Fruit fly (Drosophila melanogaster) whole organism, pupa: ENCODE results near the gene CG12106.

Experiments used
- CG10348 ChIP-seq: fragments of 200-800 bp; sonication (Bioruptor generic); IDR thresholded peaks from 2 replicates; pipeline ENCODE4 v1.3.6; 2022; ENCODE audit warnings: missing biosample characterization, missing genetic modification characterization
- CG12605 ChIP-seq: fragments of 200-800 bp; sonication (Bioruptor generic); IDR thresholded peaks from 2 replicates; pipeline ENCODE4 v1.3.6; 2022; ENCODE audit warnings: missing biosample characterization, missing genetic modification characterization
- CG13204 ChIP-seq: fragments of 200-800 bp; sonication (Bioruptor generic); optimal IDR thresholded peaks from 2 replicates; lab custom pipeline; 2018; ENCODE audit warnings: missing biosample characterization, mild to moderate bottlenecking, missing genetic modification characterization, moderate library complexity
- CG14655 ChIP-seq: fragments of 200-800 bp; sonication (Bioruptor generic); optimal IDR thresholded peaks from 3 replicates; lab custom pipeline; 2017; ENCODE audit warnings: mild to moderate bottlenecking, missing biosample characterization, missing genetic modification reagents, missing genetic modification characterization
- CG15710 ChIP-seq: fragments of 200-800 bp; sonication (Bioruptor generic); optimal IDR thresholded peaks from 2 replicates; lab custom pipeline; 2018; ENCODE audit warnings: missing biosample characterization, mild to moderate bottlenecking, missing genetic modification characterization, moderate library complexity
- CG17806 ChIP-seq: fragments of 200-800 bp; sonication (Bioruptor generic); optimal IDR thresholded peaks from 2 replicates; lab custom pipeline; 2018; ENCODE audit warnings: missing biosample characterization, mild to moderate bottlenecking, missing genetic modification characterization, moderate library complexity
- CG32121 ChIP-seq: fragments of 200-800 bp; sonication (Bioruptor generic); IDR thresholded peaks from 2 replicates; pipeline ENCODE4 v1.3.6; 2022; ENCODE audit warnings: missing biosample characterization, missing genetic modification characterization
- CG34367 ChIP-seq: fragments of 200-800 bp; sonication (Bioruptor generic); optimal IDR thresholded peaks from 2 replicates; lab custom pipeline; 2018; ENCODE audit warnings: missing biosample characterization, mild to moderate bottlenecking, missing genetic modification characterization
- CG4496 ChIP-seq: fragments of 200-800 bp; sonication (Bioruptor generic); IDR thresholded peaks from 3 replicates; pipeline ENCODE4 v1.3.6; 2022; ENCODE audit warnings: missing biosample characterization, missing genetic modification characterization
- CG8159 ChIP-seq: fragments of 200-800 bp; sonication (Bioruptor generic); optimal IDR thresholded peaks from 3 replicates; lab custom pipeline; 2018; ENCODE audit warnings: missing biosample characterization, mild to moderate bottlenecking, missing genetic modification characterization, moderate library complexity
- CG8301 ChIP-seq: fragments of 200-800 bp; sonication (Bioruptor generic); optimal IDR thresholded peaks from 2 replicates; lab custom pipeline; 2018; ENCODE audit warnings: missing biosample characterization, mild to moderate bottlenecking, missing genetic modification characterization
- CG9948 ChIP-seq: fragments of 200-800 bp; sonication (Bioruptor generic); optimal IDR thresholded peaks from 2 replicates; lab custom pipeline; 2018; ENCODE audit warnings: missing biosample characterization, mild to moderate bottlenecking, missing genetic modification characterization, moderate library complexity
- D1 ChIP-seq: fragments of 200-800 bp; sonication (Bioruptor generic); optimal IDR thresholded peaks from 2 replicates; lab custom pipeline; 2018; ENCODE audit warnings: missing biosample characterization, mild to moderate bottlenecking, missing genetic modification characterization, moderate library complexity
- EcR ChIP-seq: fragments of 200-800 bp; sonication (Bioruptor generic); optimal IDR thresholded peaks from 3 replicates; lab custom pipeline; 2019; ENCODE audit warnings: missing biosample characterization, missing genetic modification characterization, mild to moderate bottlenecking, moderate library complexity, missing genetic modification reagents
- Ets98B ChIP-seq: fragments of 200-800 bp; sonication (Bioruptor generic); IDR thresholded peaks from 2 replicates; pipeline ENCODE4 v1.3.6; 2022; ENCODE audit warnings: missing biosample characterization, missing genetic modification characterization
- Pif1A ChIP-seq: fragments of 200-800 bp; sonication (Bioruptor generic); optimal IDR thresholded peaks from 3 replicates; lab custom pipeline; 2016; ENCODE audit warnings: missing biosample characterization, missing genetic modification characterization
- Pif1B ChIP-seq: fragments of 200-800 bp; sonication (Bioruptor generic); optimal IDR thresholded peaks from 3 replicates; lab custom pipeline; 2016; ENCODE audit warnings: missing biosample characterization, missing genetic modification characterization
- Snoo ChIP-seq: fragments of 200-800 bp; sonication (Bioruptor generic); optimal IDR thresholded peaks from 3 replicates; lab custom pipeline; 2017; ENCODE audit warnings: missing biosample characterization, mild to moderate bottlenecking, missing genetic modification characterization, inconsistent platforms
- fd96Ca ChIP-seq: fragments of 200-800 bp; sonication (Bioruptor generic); IDR thresholded peaks from 3 replicates; pipeline ENCODE4 v1.3.6; 2022; ENCODE audit warnings: missing biosample characterization, missing genetic modification characterization
- gl ChIP-seq: fragments of 200-800 bp; sonication (Bioruptor generic); optimal IDR thresholded peaks from 2 replicates; lab custom pipeline; 2018; ENCODE audit warnings: missing biosample characterization, mild to moderate bottlenecking, missing genetic modification characterization
- rn ChIP-seq: fragments of 200-800 bp; sonication (Bioruptor generic); IDR thresholded peaks from 2 replicates; pipeline ENCODE4 v1.3.6; 2022; ENCODE audit warnings: missing biosample characterization, missing genetic modification characterization

CG12106 gene

DNA sequence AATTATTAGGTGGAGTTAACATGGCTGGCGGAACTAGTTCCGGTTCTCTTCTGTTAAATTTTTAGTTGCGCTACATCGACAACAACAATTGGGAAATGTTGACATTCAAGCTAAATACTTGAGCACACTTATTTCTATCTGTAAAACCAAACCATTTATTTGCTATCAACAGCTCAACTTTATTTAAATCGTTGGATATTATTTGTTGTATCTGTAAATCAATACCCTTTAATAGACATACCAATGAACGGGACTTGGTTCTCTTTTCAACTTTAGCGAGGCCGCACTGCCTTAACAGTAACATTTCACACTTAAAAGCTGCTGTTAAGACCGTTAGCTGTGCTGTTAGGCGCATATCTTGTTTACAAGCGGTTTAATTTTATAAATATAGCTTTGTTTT, at the start of gene CG12106:
Gene CG12106 (plus strand): TSS at position 295 of the 400 bp plus-strand sequence.
- TF ChIP-seq Pif1B (no peak), Snoo (tag; lab: Kevin White, UChicago) (peak; percentile 23), Ets98B (no peak), CG10348 (GFP tag; lab: Robert Waterston, UW) (peak; percentile 21; the same call in 1 of the 2 replicates), CG15710 (tag; lab: Kevin White, UChicago) (peak; percentile 54), rn (0 out of 2 replicates have a peak, but pooled peaks have one; percentile 20), D1 (tag; lab: Kevin White, UChicago) (no peak), CG12605 (GFP tag; lab: Robert Waterston, UW) (no peak), CG8301 (tag; lab: Kevin White, UChicago) (peak; percentile 53), Pif1A (GFP tag; lab: Kevin White, UChicago) (no peak), CG14655 (GFP tag; lab: Kevin White, UChicago) (no peak), gl (tag; lab: Kevin White, UChicago) (no peak), fd96Ca (no peak), CG9948 (tag; lab: Kevin White, UChicago) (peak; percentile 25), CG32121 (GFP tag; lab: Robert Waterston, UW) (peak; percentile 27; the same call in 1 of the 2 replicates), CG17806 (tag; lab: Kevin White, UChicago) (peak; percentile 40), EcR (GFP tag; lab: Kevin White, UChicago) (no peak), CG13204 (GFP tag; lab: Kevin White, UChicago) (no peak), CG4496 (GFP tag; lab: Robert Waterston, UW) (peak; percentile 56; the same call in 1 of the 3 replicates), CG34367 (tag; lab: Kevin White, UChicago) (peak; percentile 26), CG8159 (tag; lab: Kevin White, UChicago) (no peak)

DNA sequence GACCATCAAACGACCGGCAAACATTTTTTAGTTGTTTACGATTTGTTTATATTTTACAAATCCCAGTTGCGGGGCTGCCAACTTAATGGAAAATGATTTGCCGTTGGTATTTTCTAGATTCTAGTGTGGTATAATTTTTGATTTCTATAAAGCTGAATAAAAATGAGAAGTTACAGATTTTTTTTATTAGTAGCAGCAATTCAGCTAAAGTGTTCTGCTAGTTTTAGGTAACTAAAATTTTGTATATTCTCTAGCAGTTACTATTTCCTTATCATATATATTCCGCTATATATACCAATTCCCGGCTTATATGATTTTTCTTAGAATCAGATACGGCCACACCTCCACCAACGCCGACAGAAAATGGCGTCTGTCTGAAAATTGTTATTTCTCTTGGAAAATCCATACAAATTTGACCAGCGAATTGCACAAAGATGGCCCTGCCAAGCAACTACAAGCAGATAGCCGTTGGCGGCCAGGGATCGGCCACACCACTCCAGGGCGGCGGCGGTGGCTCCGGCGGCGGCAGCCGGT, 44.6 kb upstream of the CG12106 start, which contains the start of the genes fh and Bap111:
Gene fh (minus strand): TSS at position 83 of the 534 bp plus-strand sequence.
Gene Bap111 (plus strand): TSS at position 321 of the 534 bp plus-strand sequence.
- TF ChIP-seq Pif1B, result no peak
- peak; percentile 7 for TF ChIP-seq CG8159 (tag; lab: Kevin White, UChicago)
- TF ChIP-seq, all 21 proteins: peak for 1

DNA sequence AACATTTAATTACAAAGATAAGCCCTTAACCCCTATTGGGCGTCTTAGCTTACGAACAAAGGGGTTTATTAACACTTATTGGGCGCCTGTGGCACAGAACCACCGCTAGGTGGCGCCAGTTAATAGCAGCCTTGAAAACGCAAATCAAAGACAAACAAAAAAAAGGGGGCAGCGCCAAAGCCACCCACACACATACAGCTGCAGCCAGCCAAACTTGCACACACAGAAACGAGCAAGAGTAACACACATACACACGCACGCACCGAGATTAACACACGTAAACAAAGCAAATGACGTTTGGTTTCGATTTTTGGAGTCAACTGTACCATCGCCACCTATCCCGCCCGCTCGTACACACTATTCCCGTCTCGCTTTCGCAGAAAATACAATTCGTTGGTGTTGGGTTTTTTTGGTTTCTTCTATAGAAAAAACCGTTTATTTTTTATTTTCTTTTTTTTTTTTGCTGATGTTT, 41.5 kb upstream of the CG12106 start:
- TF ChIP-seq CG14655 (GFP tag; lab: Kevin White, UChicago), result no peak
- TF ChIP-seq CG9948 (tag; lab: Kevin White, UChicago), result no peak
- TF ChIP-seq fd96Ca, result peak; percentile 70; the same call in 1 of the 3 replicates
- TF ChIP-seq CG13204 (GFP tag; lab: Kevin White, UChicago), result peak; percentile 33
- peak; percentile 8 for TF ChIP-seq EcR (GFP tag; lab: Kevin White, UChicago)
- no peak for TF ChIP-seq Pif1B
- peak; percentile 43 for TF ChIP-seq CG8159 (tag; lab: Kevin White, UChicago)
- TF ChIP-seq rn, result no peak; the same call in 1 of the 2 replicates
- no peak for TF ChIP-seq Snoo (tag; lab: Kevin White, UChicago)
- peak; percentile 71 for TF ChIP-seq CG12605 (GFP tag; lab: Robert Waterston, UW)
- no peak for TF ChIP-seq gl (tag; lab: Kevin White, UChicago)
- TF ChIP-seq CG4496 (GFP tag; lab: Robert Waterston, UW), result peak; percentile 69; the same call in 2 of the 3 replicates
- peak; percentile 8 for TF ChIP-seq CG34367 (tag; lab: Kevin White, UChicago)
- TF ChIP-seq CG10348 (GFP tag; lab: Robert Waterston, UW), result no peak
- TF ChIP-seq Pif1A (GFP tag; lab: Kevin White, UChicago), result no peak
- TF ChIP-seq D1 (tag; lab: Kevin White, UChicago), result no peak
- no peak for TF ChIP-seq CG15710 (tag; lab: Kevin White, UChicago)
- no peak for TF ChIP-seq CG17806 (tag; lab: Kevin White, UChicago)
- TF ChIP-seq Ets98B, result peak; percentile 70
- TF ChIP-seq CG32121 (GFP tag; lab: Robert Waterston, UW), result peak; percentile 74
- TF ChIP-seq CG8301 (tag; lab: Kevin White, UChicago), result peak; percentile 9
- TF ChIP-seq, all 21 proteins: peak for 10

DNA sequence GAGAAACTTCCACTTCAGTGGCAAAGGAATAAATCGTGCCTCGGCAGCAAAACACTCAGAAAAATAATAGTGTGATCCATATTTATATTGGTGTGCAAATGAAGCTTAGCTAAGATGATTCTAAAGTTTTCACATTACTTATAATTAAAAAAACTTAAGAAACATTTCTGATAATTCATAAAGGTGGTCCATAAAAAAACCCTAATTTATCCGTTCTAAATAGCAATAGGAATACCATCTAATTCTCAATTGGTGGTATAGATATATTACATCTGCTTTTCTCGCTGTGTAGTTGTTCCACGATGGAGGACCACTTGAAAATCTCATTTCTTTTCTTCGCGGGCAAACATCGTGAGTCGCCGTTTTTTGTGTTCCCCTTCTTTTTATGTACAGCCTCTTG, 38.6 kb upstream of the CG12106 start:
- TF ChIP-seq CG34367 (tag; lab: Kevin White, UChicago), result peak; percentile 48
- TF ChIP-seq Pif1B, result peak; percentile 31
- peak; percentile 82 for TF ChIP-seq CG14655 (GFP tag; lab: Kevin White, UChicago)
- TF ChIP-seq gl (tag; lab: Kevin White, UChicago), result peak; percentile 24
- no peak for TF ChIP-seq CG10348 (GFP tag; lab: Robert Waterston, UW)
- peak; percentile 23; the same call in 1 of the 2 replicates for TF ChIP-seq Ets98B
- TF ChIP-seq Pif1A (GFP tag; lab: Kevin White, UChicago), result peak; percentile 48
- TF ChIP-seq CG15710 (tag; lab: Kevin White, UChicago), result peak; percentile 82
- TF ChIP-seq CG12605 (GFP tag; lab: Robert Waterston, UW), result no peak
- peak; percentile 80 for TF ChIP-seq CG8301 (tag; lab: Kevin White, UChicago)
- TF ChIP-seq EcR (GFP tag; lab: Kevin White, UChicago), result no peak
- TF ChIP-seq Snoo (tag; lab: Kevin White, UChicago), result peak; percentile 57
- no peak for TF ChIP-seq CG13204 (GFP tag; lab: Kevin White, UChicago)
- TF ChIP-seq rn, result no peak
- TF ChIP-seq CG9948 (tag; lab: Kevin White, UChicago), result peak; percentile 78
- TF ChIP-seq CG32121 (GFP tag; lab: Robert Waterston, UW), result peak; percentile 53; the same call in 1 of the 2 replicates
- peak; percentile 86 for TF ChIP-seq CG8159 (tag; lab: Kevin White, UChicago)
- TF ChIP-seq D1 (tag; lab: Kevin White, UChicago), result peak; percentile 68
- peak; percentile 54; the same call in 2 of the 3 replicates for TF ChIP-seq CG4496 (GFP tag; lab: Robert Waterston, UW)
- no peak for TF ChIP-seq fd96Ca
- TF ChIP-seq CG17806 (tag; lab: Kevin White, UChicago), result peak; percentile 79
